Fruit fly (Drosophila melanogaster) whole organism, pupa: ENCODE data around the gene sob.

Experiments used
- CG12605 ChIP-seq: fragments of 200-800 bp; sonication (Bioruptor generic); IDR thresholded peaks from 2 replicates; pipeline ENCODE4 v1.3.6; 2022; ENCODE audit warnings: missing biosample characterization, missing genetic modification characterization
- Pif1B ChIP-seq: fragments of 200-800 bp; sonication (Bioruptor generic); optimal IDR thresholded peaks from 3 replicates; lab custom pipeline; 2016; ENCODE audit warnings: missing biosample characterization, missing genetic modification characterization
- Snoo ChIP-seq: fragments of 200-800 bp; sonication (Bioruptor generic); optimal IDR thresholded peaks from 3 replicates; lab custom pipeline; 2017; ENCODE audit warnings: missing biosample characterization, mild to moderate bottlenecking, missing genetic modification characterization, inconsistent platforms
- fd96Ca ChIP-seq: fragments of 200-800 bp; sonication (Bioruptor generic); IDR thresholded peaks from 3 replicates; pipeline ENCODE4 v1.3.6; 2022; ENCODE audit warnings: missing biosample characterization, missing genetic modification characterization

DNA sequence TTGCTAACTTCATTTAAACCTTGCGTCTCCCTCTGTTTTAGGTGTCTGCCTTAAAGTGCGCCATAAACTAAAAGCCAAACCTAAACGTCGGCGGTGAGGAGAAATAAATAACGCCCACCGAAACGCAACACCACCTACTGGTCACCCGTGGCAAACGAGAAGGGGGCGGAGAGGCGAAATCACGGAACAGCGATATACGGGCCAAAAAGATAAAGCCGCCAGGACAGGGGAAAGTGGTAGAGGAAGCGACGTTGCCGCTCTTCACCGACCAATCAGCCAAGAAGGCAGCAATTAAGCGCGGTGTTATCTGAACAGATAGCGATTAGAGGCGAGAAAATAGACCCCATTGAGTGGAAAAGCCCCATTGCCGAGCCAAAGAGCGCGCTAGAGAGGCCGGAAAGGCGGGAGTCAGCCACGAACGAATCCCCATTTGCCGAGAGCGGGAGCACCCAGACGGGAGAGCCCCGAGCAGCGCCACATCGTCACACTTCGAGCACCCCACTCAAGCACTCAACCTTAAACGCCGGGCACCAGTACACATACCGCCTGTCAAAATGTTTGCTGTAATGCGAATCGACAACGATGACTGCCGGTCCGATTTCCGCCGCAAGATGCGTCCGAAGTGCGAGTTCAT, 35.4 kb downstream of the sob start:
- no peak for TF ChIP-seq Snoo
- TF ChIP-seq Pif1B (GFP tag; lab: Kevin White, UChicago) = no peak
- peak; percentile 73; the same call in 2 of the 3 replicates for TF ChIP-seq fd96Ca (GFP tag; lab: Robert Waterston, UW)
- no peak for TF ChIP-seq CG12605
